Worm (Caenorhabditis elegans) whole organism, L3 larva: ENCODE data around the gene rpl-33.
A peak's percentile ranks its signal among the peaks of the same experiment; 100 is the strongest.

ENCODE experiments used
- ama-1 ChIP-seq: fragments of 150-350 bp; optimal IDR thresholded peaks from 2 replicates; lab custom pipeline; 2018
- ceh-82 ChIP-seq: fragments of 150-350 bp; optimal IDR thresholded peaks from 2 replicates; lab custom pipeline; 2014; ENCODE audit warnings: missing biosample characterization, missing genetic modification characterization
- ceh-9 ChIP-seq: sonication (generic microtip); optimal IDR thresholded peaks from 2 replicates; lab custom pipeline; 2018; ENCODE audit warnings: missing biosample characterization, missing genetic modification characterization
- elt-1 ChIP-seq: fragments of 150-350 bp; optimal IDR thresholded peaks from 2 replicates; lab custom pipeline; 2014; ENCODE audit warnings: missing biosample characterization, missing genetic modification characterization
- elt-2 ChIP-seq: sonication (generic microtip); optimal IDR thresholded peaks from 2 replicates; lab custom pipeline; 2016; ENCODE audit warnings: missing genetic modification reagents, mild to moderate bottlenecking, missing genetic modification characterization, missing compliant biosample characterization
- fos-1 ChIP-seq: fragments of 150-350 bp; optimal IDR thresholded peaks from 2 replicates; lab custom pipeline; 2014; ENCODE audit warnings: missing biosample characterization, missing genetic modification characterization
- jun-1 ChIP-seq: fragments of 150-350 bp; optimal IDR thresholded peaks from 2 replicates; lab custom pipeline; 2014; ENCODE audit warnings: missing biosample characterization, missing genetic modification reagents, missing genetic modification characterization
- lsy-12 ChIP-seq: sonication (generic microtip); optimal IDR thresholded peaks from 2 replicates; lab custom pipeline; 2016; ENCODE audit warnings: mild to moderate bottlenecking, missing genetic modification characterization, missing compliant biosample characterization
- nhr-12 ChIP-seq: fragments of 150-350 bp; optimal IDR thresholded peaks from 2 replicates; lab custom pipeline; 2014; ENCODE audit warnings: missing biosample characterization, missing genetic modification characterization
- nhr-25 ChIP-seq: sonication (generic microtip); optimal IDR thresholded peaks from 2 replicates; lab custom pipeline; 2017; ENCODE audit warnings: missing biosample characterization, missing genetic modification characterization
- nhr-43 ChIP-seq: sonication (generic microtip); optimal IDR thresholded peaks from 2 replicates; lab custom pipeline; 2016; ENCODE audit warnings: mild to moderate bottlenecking, missing genetic modification characterization, missing compliant biosample characterization; ENCODE audit not compliant: poor library complexity, severe bottlenecking
- pqm-1 ChIP-seq: fragments of 150-350 bp; optimal IDR thresholded peaks from 2 replicates; lab custom pipeline; 2017; ENCODE audit warnings: missing biosample characterization, missing genetic modification characterization, inconsistent platforms
- snpc-4 ChIP-seq: fragments of 150-350 bp; optimal IDR thresholded peaks from 2 replicates; lab custom pipeline; 2014; ENCODE audit warnings: missing biosample characterization, missing genetic modification characterization
- unc-39 ChIP-seq: sonication (generic microtip); optimal IDR thresholded peaks from 4 replicates; lab custom pipeline; 2017; ENCODE audit warnings: missing biosample characterization, missing genetic modification characterization
- unc-62 ChIP-seq: fragments of 150-350 bp; sonication (generic microtip); optimal IDR thresholded peaks from 4 replicates; lab custom pipeline; 2014; ENCODE audit warnings: missing biosample characterization, missing genetic modification reagents, missing genetic modification characterization
- ztf-4 ChIP-seq: fragments of 150-350 bp; optimal IDR thresholded peaks from 2 replicates; lab custom pipeline; 2014; ENCODE audit warnings: missing biosample characterization, missing genetic modification characterization

The rpl-33 gene

ce11 chrII:7151969-7152631 lies 46.7 kb downstream of the rpl-33 start, which contains the start of gene fust-1 (continued):
- peak; percentile 62 for TF ChIP-seq ceh-82 (tag; lab: Kevin White, UChicago)

DNA sequence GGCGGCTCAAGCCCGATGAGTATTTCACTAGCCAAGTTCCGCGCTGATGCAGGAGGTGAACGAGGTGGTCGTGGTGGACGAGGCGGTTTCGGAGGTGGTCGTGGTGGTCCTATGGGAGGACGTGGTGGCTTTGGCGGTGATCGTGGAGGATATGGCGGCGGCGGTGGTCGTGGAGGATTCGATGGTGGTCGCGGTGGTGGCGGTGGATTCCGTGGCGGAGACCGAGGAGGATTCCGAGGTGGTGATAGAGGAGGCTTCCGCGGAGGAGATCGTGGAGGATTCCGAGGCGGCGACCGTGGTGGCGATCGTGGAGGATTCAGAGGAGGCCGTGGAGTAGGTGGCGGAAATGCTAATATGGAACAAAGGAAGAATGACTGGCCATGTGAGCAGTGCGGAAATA lies 49.3 kb downstream of the rpl-33 start:
- TF ChIP-seq unc-62 (GFP tag; lab: Kevin White, UChicago) (no peak), nhr-43 (tag; lab: Kevin White, UChicago) (no peak), fos-1 (tag; lab: Kevin White, UChicago) (no peak), pqm-1 (tag; lab: Kevin White, UChicago) (no peak), elt-1 (no peak), nhr-12 (tag; lab: Kevin White, UChicago) (no peak), snpc-4 (tag; lab: Kevin White, UChicago) (no peak), ceh-9 (tag; lab: Kevin White, UChicago) (no peak), lsy-12 (tag; lab: Kevin White, UChicago) (no peak), unc-39 (tag; lab: Kevin White, UChicago) (no peak)

DNA sequence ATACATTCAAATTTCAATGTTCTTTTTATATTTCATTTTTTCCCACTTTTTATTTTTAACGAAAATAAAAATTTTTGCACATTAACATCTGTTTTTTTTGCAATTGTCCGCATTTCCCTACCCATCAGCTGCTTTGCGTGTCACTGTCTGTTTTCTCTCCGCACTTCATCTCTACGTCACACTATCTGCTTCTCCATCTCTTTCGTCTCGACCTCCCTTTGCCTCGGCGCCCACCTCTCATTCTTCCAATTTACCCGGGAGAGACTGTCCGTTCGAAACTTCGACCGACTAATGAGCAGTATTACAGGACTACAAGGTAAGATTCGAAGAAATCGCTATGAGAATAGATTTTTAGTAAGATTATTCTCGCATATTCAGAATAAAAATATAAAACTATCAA lies 50.0 kb downstream of the rpl-33 start, which contains the start of gene C27H5.2:
C27H5.2 (plus strand) TSS at position 190 of the 400 bp plus-strand sequence.
- TF ChIP-seq ztf-4 (tag; lab: Kevin White, UChicago) (no peak), nhr-25 (tag; lab: Kevin White, UChicago) (peak; percentile 13), elt-2 (tag; lab: Kevin White, UChicago) (peak; percentile 20), jun-1 (tag; lab: Kevin White, UChicago) (no peak), ama-1 (peak; percentile 27), nhr-12 (tag; lab: Kevin White, UChicago) (no peak)
- TF ChIP-seq, all 47 proteins: peak for 3
